Worm (Caenorhabditis elegans) whole organism, early embryonic: ENCODE measurements around the gene T10D4.6.

ENCODE experiments used
- B0310.2 ChIP-seq: sonication (generic microtip); optimal IDR thresholded peaks from 2 replicates; lab custom pipeline; 2016; ENCODE audit warnings: mild to moderate bottlenecking, missing genetic modification characterization, missing compliant biosample characterization
- F13C5.2 ChIP-seq: sonication (generic microtip); optimal IDR thresholded peaks from 2 replicates; lab custom pipeline; 2017; ENCODE audit warnings: mild to moderate bottlenecking, missing genetic modification characterization, inconsistent platforms, missing compliant biosample characterization
- aly-1 ChIP-seq: sonication (generic microtip); optimal IDR thresholded peaks from 2 replicates; lab custom pipeline; 2016; ENCODE audit warnings: missing genetic modification characterization, missing compliant biosample characterization
- ama-1 ChIP-seq: fragments of 150-350 bp; optimal IDR thresholded peaks from 2 replicates; lab custom pipeline; 2014
- ets-7 ChIP-seq: sonication (generic microtip); optimal IDR thresholded peaks from 2 replicates; lab custom pipeline; 2016; ENCODE audit warnings: missing genotype, missing genetic modification characterization, missing compliant biosample characterization
- flt-1 ChIP-seq: fragments of 200-800 bp; sonication (Bioruptor generic); IDR thresholded peaks from 2 replicates; pipeline ENCODE4 v1.3.6; 2022; ENCODE audit warnings: missing genetic modification characterization, missing compliant biosample characterization
- hmbx-1 ChIP-seq: sonication (generic microtip); optimal IDR thresholded peaks from 2 replicates; lab custom pipeline; 2016; ENCODE audit warnings: mild to moderate bottlenecking, missing genetic modification characterization, missing compliant biosample characterization
- hmg-4 ChIP-seq: fragments of 200-800 bp; sonication (Bioruptor generic); optimal IDR thresholded peaks from 2 replicates; lab custom pipeline; 2018; ENCODE audit warnings: mild to moderate bottlenecking, missing genetic modification characterization, missing compliant biosample characterization
- pes-1 ChIP-seq: fragments of 200-800 bp; sonication (Bioruptor generic); IDR thresholded peaks from 2 replicates; pipeline ENCODE4 v1.3.6; 2022; ENCODE audit warnings: missing genetic modification reagents, missing genetic modification characterization, missing compliant biosample characterization
- sea-1 ChIP-seq: fragments of 200-800 bp; sonication (Bioruptor generic); conservative IDR thresholded peaks from 2 replicates; pipeline ENCODE4 v1.3.6; 2022; ENCODE audit warnings: missing genetic modification characterization, missing compliant biosample characterization
- tbx-11 ChIP-seq: fragments of 200-800 bp; sonication (Bioruptor generic); IDR thresholded peaks from 2 replicates; pipeline ENCODE4 v1.3.6; 2022; ENCODE audit warnings: missing genetic modification characterization, missing compliant biosample characterization
- tbx-37 ChIP-seq: fragments of 200-800 bp; sonication (Bioruptor generic); conservative IDR thresholded peaks from 2 replicates; pipeline ENCODE4 v1.3.6; 2022; ENCODE audit warnings: missing genetic modification reagents, missing genetic modification characterization, missing compliant biosample characterization
- tra-4 ChIP-seq: sonication (generic microtip); optimal IDR thresholded peaks from 2 replicates; lab custom pipeline; 2017; ENCODE audit warnings: missing genetic modification characterization, missing compliant biosample characterization

- TF ChIP-seq ama-1 (lab: Kevin White, UChicago), result no peak
- TF ChIP-seq hmbx-1 (tag; lab: Kevin White, UChicago), result no peak
- no peak for TF ChIP-seq F13C5.2 (tag; lab: Kevin White, UChicago)
- TF ChIP-seq tbx-37 (GFP tag; lab: Robert Waterston, UW), result no peak
- TF ChIP-seq aly-1 (tag; lab: Kevin White, UChicago), result no peak
- no peak for TF ChIP-seq ets-7 (tag; lab: Kevin White, UChicago)
- TF ChIP-seq pes-1 (GFP tag; lab: Robert Waterston, UW), result no peak
- no peak for TF ChIP-seq B0310.2 (tag; lab: Kevin White, UChicago)
- TF ChIP-seq tbx-11 (GFP tag; lab: Robert Waterston, UW), result no peak
- TF ChIP-seq sea-1 (GFP tag; lab: Robert Waterston, UW), result no peak
- TF ChIP-seq flt-1 (GFP tag; lab: Robert Waterston, UW), result no peak
- TF ChIP-seq tra-4, result no peak
- no peak for TF ChIP-seq hmg-4 (GFP tag; lab: Kevin White, UChicago)
These were observed 9.9 kb downstream of the T10D4.6 start, which contains the start of gene chil-24 for ce11 chrII:3129007-3129406.
